Worm (Caenorhabditis elegans): ENCODE measurements around the gene Y48G9A.6.

DNA sequence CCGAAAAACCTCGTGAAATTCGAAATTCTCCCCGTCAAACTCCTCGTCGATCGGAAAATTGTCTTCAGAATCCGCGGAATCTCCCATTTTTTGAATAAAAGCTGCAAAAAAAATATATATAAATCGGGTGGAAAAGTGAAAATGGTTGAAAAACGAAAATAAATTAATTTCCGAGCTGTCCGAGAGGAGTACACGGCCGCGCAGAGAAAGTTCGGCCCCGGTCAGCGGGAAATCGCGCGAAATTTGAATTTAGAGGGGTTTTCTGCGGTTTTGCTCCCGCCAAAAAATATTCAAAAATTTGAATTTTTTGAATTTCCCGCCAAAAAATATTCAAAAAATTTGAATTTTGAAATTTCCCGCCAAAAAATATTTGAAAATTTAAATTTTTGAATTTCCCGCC lies 844 bp upstream of the Y48G9A.6 start, which contains the start of gene Y48G9A.11:
- no peak for TF ChIP-seq daf-12 (tag; optimal IDR thresholded peaks at IDR 0.05)
- TF ChIP-seq snpc-4 (tag; optimal IDR thresholded peaks at IDR 0.05): no peak
- TF ChIP-seq eor-1 (tag; optimal IDR thresholded peaks at IDR 0.05): no peak
- no peak for TF ChIP-seq zag-1 (tag; optimal IDR thresholded peaks at IDR 0.05)
- no peak for TF ChIP-seq nhr-11 (tag; optimal IDR thresholded peaks at IDR 0.05)

Data from whole organism, L3 larva.